Worm (Caenorhabditis elegans) whole organism, L1 larva: ENCODE results near the gene ZK1128.1.

Source experiments
- ama-1 ChIP-seq: fragments of 150-350 bp; optimal IDR thresholded peaks from 2 replicates; lab custom pipeline; 2014
- egl-27 ChIP-seq, 2 experiments: fragments of 150-350 bp in 1 of 2; sonication (generic microtip); optimal IDR thresholded peaks; 3 replicates each; lab custom pipeline; 2017 to 2018; ENCODE audit warnings: missing biosample characterization in 2 of 2, missing genetic modification characterization in 2 of 2, missing genetic modification reagents in 2 of 2
- grh-1 ChIP-seq: fragments of 200-800 bp; sonication (Bioruptor generic); IDR thresholded peaks from 2 replicates; pipeline ENCODE4 v1.3.6; 2022; ENCODE audit warnings: missing genetic modification reagents, missing genetic modification characterization, missing compliant biosample characterization
- lin-13 ChIP-seq: fragments of 150-350 bp; optimal IDR thresholded peaks from 2 replicates; lab custom pipeline; 2014; ENCODE audit warnings: missing biosample characterization, missing genetic modification reagents, missing genetic modification characterization
- skn-1 ChIP-seq: fragments of 150-350 bp; optimal IDR thresholded peaks from 2 replicates; lab custom pipeline; 2014; ENCODE audit warnings: missing biosample characterization, missing genetic modification characterization

- TF ChIP-seq grh-1 (no peak), lin-13 (GFP tag; lab: Kevin White, UChicago) (no peak), egl-27 (tag; optimal IDR thresholded peaks at IDR 0.05; lab: Kevin White, UChicago) (no peak), skn-1 (tag; lab: Kevin White, UChicago) (no peak), ama-1 (lab: Kevin White, UChicago) (no peak)
Measured at ce11 chrIII:10095377-10095776, 19.2 kb downstream of the ZK1128.1 start.
